Worm (Caenorhabditis elegans) whole organism, late embryonic: ENCODE data around the gene plrg-1.

ENCODE experiments used
- ceh-18 ChIP-seq: sonication (generic microtip); optimal IDR thresholded peaks from 2 replicates; lab custom pipeline; 2016; ENCODE audit warnings: missing genetic modification characterization, missing compliant biosample characterization
- ceh-2 ChIP-seq: sonication (generic microtip); optimal IDR thresholded peaks from 2 replicates; lab custom pipeline; 2016; ENCODE audit warnings: missing genotype, missing genetic modification characterization, missing compliant biosample characterization
- ceh-30 ChIP-seq: fragments of 150-350 bp; optimal IDR thresholded peaks from 2 replicates; lab custom pipeline; 2014; ENCODE audit warnings: missing biosample characterization, missing genetic modification characterization
- ceh-31 ChIP-seq: sonication (generic microtip); optimal IDR thresholded peaks from 2 replicates; lab custom pipeline; 2016; ENCODE audit warnings: missing genetic modification characterization, missing compliant biosample characterization
- ceh-34 ChIP-seq: sonication (generic microtip); optimal IDR thresholded peaks from 2 replicates; lab custom pipeline; 2016; ENCODE audit warnings: mild to moderate bottlenecking, missing genetic modification characterization, missing compliant biosample characterization
- ceh-45 ChIP-seq: fragments of 200-800 bp; sonication (Bioruptor generic); IDR thresholded peaks from 2 replicates; pipeline ENCODE4 v1.3.6; 2022; ENCODE audit warnings: missing genetic modification reagents, missing genetic modification characterization, missing compliant biosample characterization
- ceh-6 ChIP-seq: fragments of 200-800 bp; sonication (Bioruptor generic); optimal IDR thresholded peaks from 2 replicates; lab custom pipeline; 2018; ENCODE audit warnings: mild to moderate bottlenecking, missing genetic modification characterization, missing compliant biosample characterization
- che-1 ChIP-seq: sonication (generic microtip); optimal IDR thresholded peaks from 2 replicates; lab custom pipeline; 2016; ENCODE audit warnings: mild to moderate bottlenecking, missing genetic modification characterization, missing compliant biosample characterization
- dmd-4 ChIP-seq: sonication (generic microtip); optimal IDR thresholded peaks from 2 replicates; lab custom pipeline; 2016; ENCODE audit warnings: borderline replicate concordance, missing genetic modification characterization, missing compliant biosample characterization
- elt-2 ChIP-seq: sonication (generic microtip); optimal IDR thresholded peaks from 2 replicates; lab custom pipeline; 2016; ENCODE audit warnings: missing genetic modification reagents, missing genetic modification characterization, missing compliant biosample characterization
- elt-4 ChIP-seq: sonication (generic microtip); optimal IDR thresholded peaks from 2 replicates; lab custom pipeline; 2016; ENCODE audit warnings: missing genetic modification characterization, missing compliant biosample characterization
- ets-4 ChIP-seq: sonication (generic microtip); optimal IDR thresholded peaks from 2 replicates; lab custom pipeline; 2016; ENCODE audit warnings: missing genetic modification characterization, missing compliant biosample characterization
- eyg-1 ChIP-seq: sonication (generic microtip); optimal IDR thresholded peaks from 2 replicates; lab custom pipeline; 2016; ENCODE audit warnings: missing genotype, missing genetic modification characterization, missing compliant biosample characterization
- fkh-10 ChIP-seq: fragments of 150-350 bp; optimal IDR thresholded peaks from 2 replicates; lab custom pipeline; 2014; ENCODE audit warnings: missing biosample characterization, missing genetic modification reagents, missing genetic modification characterization
- fkh-6 ChIP-seq: sonication (generic microtip); optimal IDR thresholded peaks from 2 replicates; lab custom pipeline; 2016; ENCODE audit warnings: missing genetic modification characterization, missing compliant biosample characterization
- gmeb-2 ChIP-seq: sonication (generic microtip); optimal IDR thresholded peaks from 2 replicates; lab custom pipeline; 2016; ENCODE audit warnings: missing genetic modification characterization, inconsistent platforms, missing compliant biosample characterization
- hlh-15 ChIP-seq: sonication (generic microtip); optimal IDR thresholded peaks from 2 replicates; lab custom pipeline; 2016; ENCODE audit warnings: missing genetic modification characterization, missing compliant biosample characterization
- hlh-8 ChIP-seq: sonication (generic microtip); optimal IDR thresholded peaks from 2 replicates; lab custom pipeline; 2016; ENCODE audit warnings: missing genotype, missing genetic modification characterization, missing compliant biosample characterization
- madf-2 ChIP-seq: sonication (generic microtip); optimal IDR thresholded peaks from 2 replicates; lab custom pipeline; 2017; ENCODE audit warnings: missing genetic modification characterization, missing compliant biosample characterization
- mec-3 ChIP-seq: sonication (generic microtip); optimal IDR thresholded peaks from 2 replicates; lab custom pipeline; 2016; ENCODE audit warnings: borderline replicate concordance, missing genetic modification characterization, missing compliant biosample characterization
- nfya-1 ChIP-seq: sonication (generic microtip); optimal IDR thresholded peaks from 2 replicates; lab custom pipeline; 2017; ENCODE audit warnings: missing genetic modification characterization, mild to moderate bottlenecking, missing compliant biosample characterization, antibody characterized with exemption, moderate library complexity
- nhr-232 ChIP-seq: sonication (generic microtip); optimal IDR thresholded peaks from 2 replicates; lab custom pipeline; 2016; ENCODE audit warnings: missing genetic modification characterization, missing compliant biosample characterization
- pag-3 ChIP-seq: sonication (generic microtip); optimal IDR thresholded peaks from 2 replicates; lab custom pipeline; 2016; ENCODE audit warnings: missing compliant biosample characterization, missing genetic modification characterization, borderline replicate concordance
- pat-9 ChIP-seq: fragments of 200-800 bp; sonication (Bioruptor generic); optimal IDR thresholded peaks from 2 replicates; lab custom pipeline; 2018; ENCODE audit warnings: mild to moderate bottlenecking, missing genetic modification characterization, moderate library complexity, missing compliant biosample characterization
- pax-1 ChIP-seq: fragments of 150-350 bp; optimal IDR thresholded peaks from 2 replicates; lab custom pipeline; 2014; ENCODE audit warnings: missing biosample characterization, missing genetic modification characterization
- pha-2 ChIP-seq: sonication (generic microtip); optimal IDR thresholded peaks from 2 replicates; lab custom pipeline; 2017; ENCODE audit warnings: mild to moderate bottlenecking, missing genetic modification characterization, missing compliant biosample characterization
- pqm-1 ChIP-seq: sonication (generic microtip); optimal IDR thresholded peaks from 2 replicates; lab custom pipeline; 2016; ENCODE audit warnings: missing genetic modification characterization, missing compliant biosample characterization
- ref-2 ChIP-seq: sonication (generic microtip); optimal IDR thresholded peaks from 2 replicates; lab custom pipeline; 2016; ENCODE audit warnings: missing genetic modification characterization, missing compliant biosample characterization
- rnt-1 ChIP-seq: sonication (generic microtip); optimal IDR thresholded peaks from 2 replicates; lab custom pipeline; 2016; ENCODE audit warnings: missing genetic modification characterization, missing compliant biosample characterization
- syd-9 ChIP-seq: sonication (generic microtip); optimal IDR thresholded peaks from 2 replicates; lab custom pipeline; 2016; ENCODE audit warnings: mild to moderate bottlenecking, missing genetic modification characterization, moderate library complexity, missing compliant biosample characterization
- tbx-2 ChIP-seq: sonication (generic microtip); optimal IDR thresholded peaks from 2 replicates; lab custom pipeline; 2016; ENCODE audit warnings: missing genetic modification characterization, missing compliant biosample characterization
- unc-42 ChIP-seq: sonication (generic microtip); optimal IDR thresholded peaks from 2 replicates; lab custom pipeline; 2016; ENCODE audit warnings: missing genotype, missing genetic modification characterization, missing compliant biosample characterization
- unc-55 ChIP-seq: sonication (generic microtip); optimal IDR thresholded peaks from 2 replicates; lab custom pipeline; 2017; ENCODE audit warnings: missing biosample characterization, missing genetic modification reagents, missing genetic modification characterization

The plrg-1 gene

DNA sequence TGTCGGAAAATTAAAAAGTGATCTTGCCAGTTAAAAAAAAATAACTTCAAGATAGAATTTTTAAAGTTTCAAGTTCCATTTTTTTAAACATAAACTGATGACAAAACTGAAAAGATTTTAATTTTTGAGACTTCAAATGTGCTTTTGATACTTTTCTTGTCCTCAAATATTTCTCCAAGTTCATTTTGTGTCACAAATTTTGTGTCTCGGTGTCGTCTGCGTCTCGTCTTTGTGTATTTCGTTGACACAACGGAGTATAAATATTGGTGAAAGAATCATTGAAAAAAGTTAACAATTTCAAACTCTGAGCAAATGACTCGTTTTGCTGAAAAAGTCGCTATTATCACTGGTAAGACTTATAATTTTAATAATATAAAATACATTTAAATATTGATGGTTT is 23.7 kb downstream of the plrg-1 start, which contains the start of gene D1054.8:
TSS of gene D1054.8 (plus strand) at position 301 of the 400 bp plus-strand sequence.
- TF ChIP-seq fkh-10 (GFP tag; lab: Kevin White, UChicago) (no peak), elt-4 (tag; lab: Kevin White, UChicago) (no peak)

DNA sequence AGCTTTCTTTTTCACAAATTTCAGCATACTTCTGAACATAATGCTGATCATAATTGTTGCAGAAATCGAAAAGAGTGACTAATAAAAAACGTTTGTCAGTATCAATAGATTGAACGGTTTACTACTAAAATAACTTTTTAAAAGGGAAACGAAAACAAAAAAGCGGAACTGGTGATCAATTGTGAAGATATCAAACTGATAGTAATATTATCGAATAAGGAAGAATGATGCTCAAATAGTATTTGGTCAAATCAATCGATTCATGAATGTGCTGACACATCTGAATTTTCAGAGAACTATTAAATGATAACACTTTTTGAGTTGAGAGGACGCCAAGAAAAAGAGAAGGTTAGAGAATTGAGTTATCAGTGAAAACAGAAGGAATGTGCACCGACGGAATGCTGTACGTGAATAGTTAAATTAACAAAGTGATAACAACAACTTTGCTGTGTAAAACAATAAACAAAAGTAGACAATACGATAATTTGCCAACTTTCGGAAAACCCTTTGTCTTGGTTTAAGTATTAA is 31.1 kb downstream of the plrg-1 start, which contains the start of gene D1054.5:
TSS of gene D1054.5 (minus strand) at position 51 of the 528 bp plus-strand sequence.
- TF ChIP-seq elt-2 (tag; lab: Kevin White, UChicago) (peak; percentile 56), eyg-1 (tag; lab: Kevin White, UChicago) (no peak), hlh-15 (tag; lab: Kevin White, UChicago) (no peak), pha-2 (tag; lab: Kevin White, UChicago) (no peak)

- no peak for TF ChIP-seq pax-1 (tag; lab: Kevin White, UChicago)
Observed at ce11 chrV:10773216-10773615, 34.5 kb downstream of the plrg-1 start.

ce11 chrV:10771390-10771789 is 36.3 kb downstream of the plrg-1 start, which contains the start of gene D1054.3:
D1054.3 (plus strand) TSS chrV:10771451.
- TF ChIP-seq pag-3 (tag; lab: Kevin White, UChicago) (no peak), elt-2 (tag; lab: Kevin White, UChicago) (no peak), ceh-30 (tag; lab: Kevin White, UChicago) (no peak), hlh-8 (no peak), syd-9 (tag; lab: Kevin White, UChicago) (no peak), ceh-6 (GFP tag; lab: Kevin White, UChicago) (no peak), ref-2 (no peak), pqm-1 (tag; lab: Kevin White, UChicago) (no peak), fkh-6 (tag; lab: Kevin White, UChicago) (no peak), che-1 (tag; lab: Kevin White, UChicago) (no peak), rnt-1 (tag; lab: Kevin White, UChicago) (no peak), ceh-34 (no peak), elt-4 (tag; lab: Kevin White, UChicago) (no peak), unc-55 (GFP tag; lab: Kevin White, UChicago) (no peak), nfya-1 (no peak), dmd-4 (tag; lab: Kevin White, UChicago) (no peak), unc-42 (tag; lab: Kevin White, UChicago) (no peak)
- TF ChIP-seq, all 69 proteins: peak for 0

- TF ChIP-seq tbx-2 (tag; lab: Kevin White, UChicago), result no peak
- TF ChIP-seq ets-4 (tag; lab: Kevin White, UChicago), result no peak
- no peak for TF ChIP-seq ceh-18 (tag; lab: Kevin White, UChicago)
- TF ChIP-seq unc-42 (tag; lab: Kevin White, UChicago), result peak; percentile 90
Observed at ce11 chrV:10770026-10770425, 37.7 kb downstream of the plrg-1 start, which contains the start of the genes D1054.1 and pas-2. D1054.1 (minus strand) TSS chrV:10770217. pas-2 (plus strand) TSS chrV:10770368.

DNA sequence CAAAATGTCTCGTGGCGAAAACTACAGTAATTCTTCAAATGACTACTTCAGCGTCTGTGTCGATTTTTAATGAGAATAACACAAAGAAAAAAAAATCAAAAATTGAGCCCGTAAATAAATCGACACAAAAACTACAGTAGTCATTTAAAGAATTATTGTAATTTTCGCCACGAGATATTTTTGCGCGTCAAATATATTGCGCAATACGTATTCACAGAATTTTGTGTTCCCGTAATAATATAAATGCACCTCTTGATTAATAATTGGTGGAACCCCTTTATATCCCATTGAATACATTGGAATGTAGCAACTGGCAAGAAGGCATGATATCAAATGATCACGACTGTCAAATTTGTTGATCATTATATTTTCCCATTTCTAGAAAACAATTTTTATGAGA is 38.8 kb downstream of the plrg-1 start:
- TF ChIP-seq mec-3 (tag; lab: Kevin White, UChicago) (no peak), hlh-8 (no peak), nhr-232 (no peak), eyg-1 (tag; lab: Kevin White, UChicago) (no peak), unc-42 (tag; lab: Kevin White, UChicago) (no peak), ceh-2 (tag; lab: Kevin White, UChicago) (no peak), madf-2 (tag; lab: Kevin White, UChicago) (no peak), ref-2 (no peak), gmeb-2 (tag; lab: Kevin White, UChicago) (no peak), pat-9 (tag; lab: Kevin White, UChicago) (no peak), ceh-45 (GFP tag; lab: Robert Waterston, UW) (no peak), ceh-31 (tag; lab: Kevin White, UChicago) (no peak), ceh-30 (tag; lab: Kevin White, UChicago) (no peak), fkh-10 (GFP tag; lab: Kevin White, UChicago) (no peak), ceh-18 (tag; lab: Kevin White, UChicago) (no peak)
